Worm (Caenorhabditis elegans) whole organism, mixed stage, embryonic: ENCODE measurements around the gene mab-3.
A peak's percentile ranks its signal among the peaks of the same experiment; 100 is the strongest.

Source experiments
- drap-1 ChIP-seq: fragments of 200-800 bp; sonication (Bioruptor generic); optimal IDR thresholded peaks from 3 replicates; lab custom pipeline; 2018; ENCODE audit warnings: mild to moderate bottlenecking, missing genetic modification characterization, missing compliant biosample characterization
- elt-3 ChIP-seq: fragments of 150-350 bp; optimal IDR thresholded peaks from 2 replicates; lab custom pipeline; 2014; ENCODE audit warnings: missing biosample characterization, missing genetic modification characterization
- hlh-1 ChIP-seq: fragments of 150-350 bp; optimal IDR thresholded peaks from 2 replicates; lab custom pipeline; 2014; ENCODE audit warnings: missing biosample characterization, missing genetic modification reagents, missing genetic modification characterization
- mab-5 ChIP-seq: fragments of 150-350 bp; optimal IDR thresholded peaks from 2 replicates; lab custom pipeline; 2014; ENCODE audit warnings: missing biosample characterization, missing genetic modification characterization
- mep-1 ChIP-seq: fragments of 150-350 bp; optimal IDR thresholded peaks from 2 replicates; lab custom pipeline; 2017; ENCODE audit warnings: missing biosample characterization, missing genetic modification reagents, missing genetic modification characterization, inconsistent platforms
- nhr-12 ChIP-seq: fragments of 150-350 bp; optimal IDR thresholded peaks from 2 replicates; lab custom pipeline; 2014; ENCODE audit warnings: missing biosample characterization, missing genetic modification characterization
- nhr-237 ChIP-seq: fragments of 150-350 bp; optimal IDR thresholded peaks from 2 replicates; lab custom pipeline; 2014; ENCODE audit warnings: missing biosample characterization, missing genetic modification characterization
- nhr-76 ChIP-seq: sonication (generic microtip); optimal IDR thresholded peaks from 2 replicates; lab custom pipeline; 2017; ENCODE audit warnings: missing biosample characterization, missing genetic modification characterization
- sem-2 ChIP-seq: fragments of 200-800 bp; sonication (Bioruptor generic); optimal IDR thresholded peaks from 2 replicates; lab custom pipeline; 2018; ENCODE audit warnings: mild to moderate bottlenecking, missing genetic modification characterization, missing compliant biosample characterization
- unc-62 ChIP-seq: fragments of 150-350 bp; optimal IDR thresholded peaks from 2 replicates; lab custom pipeline; 2014; ENCODE audit warnings: missing biosample characterization, missing genetic modification reagents, missing genetic modification characterization

ce11 chrII:9757651-9758282 lies 25.8 kb downstream of the mab-3 start, which contains the start of gene shk-1:
- no peak for TF ChIP-seq unc-62
- TF ChIP-seq mep-1 (tag; lab: Kevin White, UChicago), result no peak
- no peak for TF ChIP-seq sem-2 (GFP tag; lab: Kevin White, UChicago)
- no peak for TF ChIP-seq elt-3
- TF ChIP-seq nhr-237 (tag; lab: Kevin White, UChicago), result no peak
- no peak for TF ChIP-seq drap-1 (GFP tag; lab: Kevin White, UChicago)
- no peak for TF ChIP-seq nhr-76 (tag; lab: Kevin White, UChicago)
- TF ChIP-seq hlh-1, result peak; percentile 86
- TF ChIP-seq mab-5 (tag; lab: Kevin White, UChicago), result no peak
- no peak for TF ChIP-seq nhr-12 (tag; lab: Kevin White, UChicago)
